Worm (Caenorhabditis elegans) whole organism, mixed stage, embryonic: ENCODE data around the gene fbxc-54.

Source experiments
- M03D4.4 ChIP-seq: sonication (generic microtip); optimal IDR thresholded peaks from 2 replicates; lab custom pipeline; 2017; ENCODE audit warnings: mild to moderate bottlenecking, missing genetic modification characterization, missing compliant biosample characterization
- blmp-1 ChIP-seq: fragments of 150-350 bp; optimal IDR thresholded peaks from 2 replicates; lab custom pipeline; 2014; ENCODE audit warnings: missing biosample characterization, missing genetic modification characterization
- ceh-39 ChIP-seq: fragments of 150-350 bp; optimal IDR thresholded peaks from 2 replicates; lab custom pipeline; 2014; ENCODE audit warnings: missing biosample characterization, missing genetic modification characterization
- ceh-43 ChIP-seq: fragments of 200-800 bp; sonication (Bioruptor generic); optimal IDR thresholded peaks from 2 replicates; lab custom pipeline; 2018; ENCODE audit warnings: mild to moderate bottlenecking, missing genetic modification characterization, moderate library complexity, missing compliant biosample characterization
- ceh-83 ChIP-seq: fragments of 200-800 bp; sonication (Bioruptor generic); optimal IDR thresholded peaks from 2 replicates; lab custom pipeline; 2018; ENCODE audit warnings: mild to moderate bottlenecking, missing genetic modification characterization, missing compliant biosample characterization
- ces-1 ChIP-seq: fragments of 150-350 bp; optimal IDR thresholded peaks from 2 replicates; lab custom pipeline; 2014; ENCODE audit warnings: missing biosample characterization, missing genetic modification reagents, missing genetic modification characterization
- cnd-1 ChIP-seq: fragments of 200-800 bp; sonication (Bioruptor generic); optimal IDR thresholded peaks from 2 replicates; lab custom pipeline; 2018; ENCODE audit warnings: mild to moderate bottlenecking, missing genetic modification characterization, missing compliant biosample characterization
- drap-1 ChIP-seq: fragments of 200-800 bp; sonication (Bioruptor generic); optimal IDR thresholded peaks from 3 replicates; lab custom pipeline; 2018; ENCODE audit warnings: mild to moderate bottlenecking, missing genetic modification characterization, missing compliant biosample characterization
- elt-1 ChIP-seq: sonication (generic microtip); optimal IDR thresholded peaks from 2 replicates; lab custom pipeline; 2017; ENCODE audit warnings: missing genetic modification characterization, mild to moderate bottlenecking, missing compliant biosample characterization, antibody characterized with exemption, moderate library complexity, borderline replicate concordance; ENCODE audit not compliant: insufficient read depth
- elt-3 ChIP-seq: fragments of 150-350 bp; optimal IDR thresholded peaks from 2 replicates; lab custom pipeline; 2014; ENCODE audit warnings: missing biosample characterization, missing genetic modification characterization
- flh-1 ChIP-seq: fragments of 200-800 bp; sonication (Bioruptor generic); optimal IDR thresholded peaks from 2 replicates; lab custom pipeline; 2018; ENCODE audit warnings: mild to moderate bottlenecking, missing genetic modification characterization, moderate library complexity, missing compliant biosample characterization
- ham-2 ChIP-seq: fragments of 200-800 bp; sonication (Bioruptor generic); optimal IDR thresholded peaks from 2 replicates; lab custom pipeline; 2018; ENCODE audit warnings: mild to moderate bottlenecking, missing genetic modification characterization, missing compliant biosample characterization
- hlh-1 ChIP-seq: fragments of 150-350 bp; optimal IDR thresholded peaks from 2 replicates; lab custom pipeline; 2014; ENCODE audit warnings: missing biosample characterization, missing genetic modification reagents, missing genetic modification characterization
- lin-13 ChIP-seq: fragments of 150-350 bp; optimal IDR thresholded peaks from 2 replicates; lab custom pipeline; 2014; ENCODE audit warnings: missing biosample characterization, missing genetic modification characterization
- mab-5 ChIP-seq: fragments of 150-350 bp; optimal IDR thresholded peaks from 2 replicates; lab custom pipeline; 2014; ENCODE audit warnings: missing biosample characterization, missing genetic modification characterization
- mep-1 ChIP-seq: fragments of 150-350 bp; optimal IDR thresholded peaks from 2 replicates; lab custom pipeline; 2017; ENCODE audit warnings: missing biosample characterization, missing genetic modification reagents, missing genetic modification characterization, inconsistent platforms
- mls-2 ChIP-seq: sonication (generic microtip); optimal IDR thresholded peaks from 2 replicates; lab custom pipeline; 2016; ENCODE audit warnings: mild to moderate bottlenecking, missing genetic modification characterization, moderate library complexity, missing compliant biosample characterization
- nhr-12 ChIP-seq: fragments of 150-350 bp; optimal IDR thresholded peaks from 2 replicates; lab custom pipeline; 2014; ENCODE audit warnings: missing biosample characterization, missing genetic modification characterization
- nhr-2 ChIP-seq: fragments of 150-350 bp; optimal IDR thresholded peaks from 2 replicates; lab custom pipeline; 2014; ENCODE audit warnings: missing biosample characterization, missing genetic modification characterization
- nhr-237 ChIP-seq: fragments of 150-350 bp; optimal IDR thresholded peaks from 2 replicates; lab custom pipeline; 2014; ENCODE audit warnings: missing biosample characterization, missing genetic modification characterization
- nhr-28 ChIP-seq: fragments of 150-350 bp; optimal IDR thresholded peaks from 2 replicates; lab custom pipeline; 2014; ENCODE audit warnings: missing biosample characterization, missing genetic modification characterization
- nhr-76 ChIP-seq: sonication (generic microtip); optimal IDR thresholded peaks from 2 replicates; lab custom pipeline; 2017; ENCODE audit warnings: missing biosample characterization, missing genetic modification characterization
- pha-4 ChIP-seq: fragments of 150-350 bp; optimal IDR thresholded peaks from 2 replicates; lab custom pipeline; 2018; ENCODE audit warnings: missing biosample characterization, missing genetic modification reagents, missing genetic modification characterization
- sem-2 ChIP-seq: fragments of 200-800 bp; sonication (Bioruptor generic); optimal IDR thresholded peaks from 2 replicates; lab custom pipeline; 2018; ENCODE audit warnings: mild to moderate bottlenecking, missing genetic modification characterization, missing compliant biosample characterization
- snpc-4 ChIP-seq: fragments of 150-350 bp; optimal IDR thresholded peaks from 2 replicates; lab custom pipeline; 2014; ENCODE audit warnings: missing biosample characterization, missing genetic modification characterization
- sptf-1 ChIP-seq: sonication (generic microtip); optimal IDR thresholded peaks from 2 replicates; lab custom pipeline; 2017; ENCODE audit warnings: mild to moderate bottlenecking, missing genetic modification characterization, moderate library complexity, missing compliant biosample characterization
- tbx-8 ChIP-seq: fragments of 200-800 bp; sonication (Bioruptor generic); optimal IDR thresholded peaks from 2 replicates; lab custom pipeline; 2018; ENCODE audit warnings: mild to moderate bottlenecking, missing genetic modification characterization, moderate library complexity, missing compliant biosample characterization
- unc-120 ChIP-seq: sonication (generic microtip); optimal IDR thresholded peaks from 2 replicates; lab custom pipeline; 2017; ENCODE audit warnings: missing genetic modification characterization, missing compliant biosample characterization; ENCODE audit not compliant: poor library complexity, severe bottlenecking
- unc-39 ChIP-seq: fragments of 150-350 bp; optimal IDR thresholded peaks from 2 replicates; lab custom pipeline; 2014; ENCODE audit warnings: missing biosample characterization, missing genetic modification characterization
- unc-62 ChIP-seq: fragments of 150-350 bp; optimal IDR thresholded peaks from 2 replicates; lab custom pipeline; 2014; ENCODE audit warnings: missing biosample characterization, missing genetic modification reagents, missing genetic modification characterization
- zip-8 ChIP-seq: fragments of 150-350 bp; optimal IDR thresholded peaks from 2 replicates; lab custom pipeline; 2014; ENCODE audit warnings: missing biosample characterization, missing genetic modification characterization
- ztf-11 ChIP-seq: fragments of 150-350 bp; optimal IDR thresholded peaks from 2 replicates; lab custom pipeline; 2014; ENCODE audit warnings: missing biosample characterization, missing genetic modification characterization

fbxc-54 gene

DNA sequence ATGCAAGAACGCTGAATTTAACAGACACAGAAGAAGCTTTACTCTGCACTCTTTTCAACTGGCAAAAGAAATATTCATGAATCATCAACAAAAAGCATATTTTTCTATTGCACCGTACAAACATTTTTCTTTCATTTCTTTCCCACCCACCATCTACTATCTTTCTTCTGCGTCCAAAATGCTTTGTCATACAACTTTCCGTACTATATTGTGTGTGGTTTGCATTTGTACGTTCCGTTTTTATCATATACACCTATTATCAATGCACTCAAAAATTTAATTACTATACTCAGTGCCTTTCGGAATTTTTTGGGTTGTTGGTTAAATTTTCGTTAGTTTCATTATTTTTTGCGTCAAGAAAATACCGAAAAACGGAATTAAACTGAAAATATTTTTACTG is 36.1 kb downstream of the fbxc-54 start:
- no peak for TF ChIP-seq hlh-1 (tag; lab: Kevin White, UChicago)
- TF ChIP-seq nhr-76 (tag; lab: Kevin White, UChicago) = no peak
- no peak for TF ChIP-seq nhr-237 (tag; lab: Kevin White, UChicago)
- no peak for TF ChIP-seq mep-1 (tag; lab: Kevin White, UChicago)
- no peak for TF ChIP-seq nhr-28
- TF ChIP-seq ceh-43 (GFP tag; lab: Kevin White, UChicago) = no peak

DNA sequence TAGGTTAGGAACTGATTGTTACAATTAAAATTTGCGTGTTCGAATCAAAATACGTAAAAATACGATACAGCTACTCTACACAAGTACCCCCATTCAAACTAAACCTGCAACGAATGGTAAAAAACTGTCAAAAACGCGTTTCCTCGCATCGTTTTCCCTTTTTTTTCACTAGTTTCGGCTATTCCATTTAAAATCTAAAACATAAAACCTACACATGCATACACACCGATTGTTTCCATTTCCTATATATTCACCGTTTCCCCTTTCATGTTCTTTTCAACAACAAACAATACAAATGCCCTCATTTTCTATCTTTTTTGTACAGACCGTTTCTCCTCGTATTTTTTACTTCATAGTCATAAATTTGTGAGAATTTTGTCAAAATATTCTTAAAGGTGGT is 37.2 kb downstream of the fbxc-54 start:
- TF ChIP-seq unc-120 (tag; lab: Kevin White, UChicago) (no peak), ztf-11 (no peak)
- TF ChIP-seq, all 35 proteins: peak for 0

DNA sequence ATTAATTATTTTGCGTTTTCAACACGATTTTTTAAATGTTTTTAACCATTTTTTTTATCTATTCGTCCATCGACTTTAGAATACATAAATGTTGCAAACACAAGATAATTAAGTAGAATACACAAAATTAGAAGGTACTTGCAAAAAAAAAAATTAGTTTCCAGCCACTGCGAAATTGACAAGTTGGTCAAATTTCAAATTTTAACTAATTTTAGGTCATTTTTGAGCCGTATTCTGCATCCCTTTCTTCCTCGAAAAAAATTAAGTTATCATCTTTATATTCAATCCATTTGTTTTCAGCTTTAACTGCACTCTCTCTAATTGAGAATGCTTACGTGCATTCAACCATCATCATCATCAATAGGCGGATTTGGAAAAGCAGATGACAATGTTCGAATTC is 37.8 kb downstream of the fbxc-54 start, which contains the start of gene egl-26:
egl-26 (plus strand) TSS at position 301 of the 400 bp plus-strand sequence.
- TF ChIP-seq elt-3 (no peak), M03D4.4 (tag; lab: Kevin White, UChicago) (no peak), blmp-1 (tag; lab: Kevin White, UChicago) (no peak), mep-1 (tag; lab: Kevin White, UChicago) (no peak), nhr-12 (no peak), ceh-83 (no peak), flh-1 (GFP tag; lab: Kevin White, UChicago) (no peak), nhr-28 (no peak), ceh-43 (GFP tag; lab: Kevin White, UChicago) (no peak), snpc-4 (tag; lab: Kevin White, UChicago) (no peak), sem-2 (no peak), cnd-1 (tag; lab: Kevin White, UChicago) (no peak), hlh-1 (tag; lab: Kevin White, UChicago) (no peak), mls-2 (tag; lab: Kevin White, UChicago) (no peak), unc-39 (no peak), tbx-8 (GFP tag; lab: Kevin White, UChicago) (no peak), elt-1 (tag; lab: Kevin White, UChicago) (no peak)

DNA sequence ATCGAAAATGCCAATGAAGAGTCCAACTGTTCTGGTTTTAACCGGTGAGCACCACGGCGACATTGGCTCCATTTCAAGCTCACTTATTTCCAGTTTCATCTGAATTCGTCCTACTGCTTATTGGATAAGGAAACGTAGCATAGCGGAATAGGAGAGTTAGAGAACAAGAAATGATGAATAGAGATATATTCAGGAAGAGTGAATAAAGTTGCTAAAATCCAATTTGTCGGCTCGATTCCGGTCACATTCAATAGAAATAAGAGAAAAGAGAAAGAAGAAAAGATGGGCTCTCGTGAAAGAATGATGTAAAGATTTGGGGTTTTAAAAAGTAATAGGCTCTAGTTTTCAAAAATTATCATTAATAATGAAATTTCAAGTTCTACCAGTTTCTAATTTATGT is 41.8 kb downstream of the fbxc-54 start:
- TF ChIP-seq zip-8 (tag; lab: Kevin White, UChicago) (no peak), ces-1 (peak; percentile 97), tbx-8 (GFP tag; lab: Kevin White, UChicago) (no peak), snpc-4 (tag; lab: Kevin White, UChicago) (no peak)

DNA sequence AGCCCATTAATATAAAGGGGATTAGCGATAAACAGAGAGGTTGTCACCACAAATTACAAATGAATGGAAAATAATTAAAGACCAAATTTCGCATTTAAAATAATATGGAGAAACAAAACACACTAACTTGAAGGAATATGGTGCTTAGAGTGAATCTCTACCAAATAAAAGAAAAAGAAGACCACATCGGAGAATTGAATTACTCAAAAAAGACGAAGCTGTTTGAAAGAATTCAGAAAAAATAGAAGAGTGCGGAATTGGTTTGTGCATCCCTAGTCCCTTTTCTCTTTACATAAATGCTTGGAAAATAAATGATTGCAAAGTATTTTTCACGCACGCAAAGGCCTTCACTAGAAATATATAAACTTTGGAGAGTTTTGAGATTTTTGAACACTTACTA is 42.4 kb downstream of the fbxc-54 start:
- TF ChIP-seq zip-8 (tag; lab: Kevin White, UChicago) = no peak
- peak; percentile 76 for TF ChIP-seq ces-1

DNA sequence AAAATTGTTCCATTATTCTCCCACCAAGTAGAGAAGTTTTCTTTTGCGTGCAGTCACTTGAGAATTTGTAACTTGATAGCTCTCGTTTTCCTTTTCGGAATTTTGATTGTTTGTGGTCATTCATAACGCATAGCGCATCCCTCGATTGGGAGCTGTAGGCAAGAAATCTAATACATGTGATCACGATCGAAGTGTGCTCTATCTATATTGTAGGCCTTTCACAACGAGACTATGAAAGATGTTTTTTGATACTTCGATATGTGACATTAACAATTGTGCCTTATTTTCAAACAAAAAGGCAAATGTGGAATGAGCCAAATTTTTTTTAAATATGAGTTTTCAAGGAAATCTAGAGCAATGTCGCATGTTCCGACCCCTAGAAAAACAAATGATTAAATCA is 44.3 kb downstream of the fbxc-54 start:
- TF ChIP-seq sptf-1 (no peak), elt-1 (tag; lab: Kevin White, UChicago) (no peak), M03D4.4 (tag; lab: Kevin White, UChicago) (no peak), elt-3 (no peak), snpc-4 (tag; lab: Kevin White, UChicago) (no peak), tbx-8 (GFP tag; lab: Kevin White, UChicago) (no peak), ceh-43 (GFP tag; lab: Kevin White, UChicago) (no peak), pha-4 (no peak), lin-13 (no peak), cnd-1 (tag; lab: Kevin White, UChicago) (no peak), flh-1 (GFP tag; lab: Kevin White, UChicago) (no peak), ham-2 (no peak), nhr-28 (no peak), unc-39 (no peak), blmp-1 (tag; lab: Kevin White, UChicago) (no peak)
- TF ChIP-seq, all 35 proteins: peak for 0

DNA sequence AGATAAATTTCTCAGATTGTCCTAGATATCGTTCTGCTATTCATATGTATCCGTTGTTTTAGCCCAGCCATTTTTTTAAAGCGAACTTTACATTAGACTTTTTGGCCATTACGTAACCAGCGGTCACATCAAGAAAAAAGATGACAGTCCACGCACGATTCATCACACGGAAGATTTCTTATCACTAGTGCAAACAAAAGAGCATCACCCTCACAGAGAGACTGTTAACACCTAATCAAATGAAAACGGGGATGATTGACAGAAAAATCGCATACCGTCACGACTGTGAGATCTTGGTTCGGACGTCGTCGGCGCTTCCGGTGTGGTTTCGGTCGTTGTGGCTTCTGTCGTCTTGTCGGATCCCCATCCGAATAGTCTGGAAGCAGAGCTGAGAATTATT is 45.1 kb downstream of the fbxc-54 start:
- TF ChIP-seq hlh-1 (tag; lab: Kevin White, UChicago) = no peak
- TF ChIP-seq ztf-11 = no peak
- TF ChIP-seq elt-3 = no peak
- no peak for TF ChIP-seq unc-120 (tag; lab: Kevin White, UChicago)
- TF ChIP-seq tbx-8 (GFP tag; lab: Kevin White, UChicago) = no peak
- no peak for TF ChIP-seq ceh-39 (tag; lab: Kevin White, UChicago)
- TF ChIP-seq snpc-4 (tag; lab: Kevin White, UChicago) = no peak
- TF ChIP-seq drap-1 = no peak
- no peak for TF ChIP-seq sptf-1
- no peak for TF ChIP-seq sem-2
- TF ChIP-seq mep-1 (tag; lab: Kevin White, UChicago) = no peak
- TF ChIP-seq cnd-1 (tag; lab: Kevin White, UChicago) = no peak
- TF ChIP-seq nhr-2 = no peak
- no peak for TF ChIP-seq unc-62 (GFP tag; lab: Kevin White, UChicago)
- TF ChIP-seq M03D4.4 (tag; lab: Kevin White, UChicago) = no peak
- no peak for TF ChIP-seq mab-5 (tag; lab: Kevin White, UChicago)
